Worm (Caenorhabditis elegans) whole organism, late embryonic: ENCODE data around the gene fbxa-115.

Experiments
- C08G9.2 ChIP-seq: sonication (generic microtip); optimal IDR thresholded peaks from 2 replicates; lab custom pipeline; 2016; ENCODE audit warnings: mild to moderate bottlenecking, missing genetic modification characterization, moderate library complexity, missing compliant biosample characterization
- C38D4.7 ChIP-seq: fragments of 200-800 bp; sonication (Bioruptor generic); optimal IDR thresholded peaks from 2 replicates; lab custom pipeline; 2018; ENCODE audit warnings: mild to moderate bottlenecking, missing genetic modification characterization, moderate library complexity, missing compliant biosample characterization
- F13H6.1 ChIP-seq: sonication (generic microtip); optimal IDR thresholded peaks from 2 replicates; lab custom pipeline; 2016; ENCODE audit warnings: missing genetic modification characterization, missing compliant biosample characterization
- T23F11.4 ChIP-seq: fragments of 200-800 bp; sonication (Bioruptor generic); optimal IDR thresholded peaks from 2 replicates; lab custom pipeline; 2018; ENCODE audit warnings: mild to moderate bottlenecking, missing genetic modification characterization, missing compliant biosample characterization
- ama-1 ChIP-seq: fragments of 150-350 bp; optimal IDR thresholded peaks from 2 replicates; lab custom pipeline; 2014
- ceh-19 ChIP-seq: fragments of 200-800 bp; sonication (Bioruptor generic); optimal IDR thresholded peaks from 2 replicates; lab custom pipeline; 2018; ENCODE audit warnings: mild to moderate bottlenecking, missing genetic modification characterization, missing compliant biosample characterization
- ceh-2 ChIP-seq: sonication (generic microtip); optimal IDR thresholded peaks from 2 replicates; lab custom pipeline; 2016; ENCODE audit warnings: missing genotype, missing genetic modification characterization, missing compliant biosample characterization
- ceh-22 ChIP-seq: sonication (generic microtip); optimal IDR thresholded peaks from 2 replicates; lab custom pipeline; 2017; ENCODE audit warnings: missing biosample characterization, missing genetic modification characterization
- ceh-30 ChIP-seq: fragments of 150-350 bp; optimal IDR thresholded peaks from 2 replicates; lab custom pipeline; 2014; ENCODE audit warnings: missing biosample characterization, missing genetic modification characterization
- ceh-31 ChIP-seq: sonication (generic microtip); optimal IDR thresholded peaks from 2 replicates; lab custom pipeline; 2016; ENCODE audit warnings: missing genetic modification characterization, missing compliant biosample characterization
- ceh-34 ChIP-seq: sonication (generic microtip); optimal IDR thresholded peaks from 2 replicates; lab custom pipeline; 2016; ENCODE audit warnings: mild to moderate bottlenecking, missing genetic modification characterization, missing compliant biosample characterization
- ceh-48 ChIP-seq: sonication (generic microtip); optimal IDR thresholded peaks from 2 replicates; lab custom pipeline; 2016; ENCODE audit warnings: missing genetic modification characterization, inconsistent platforms, missing compliant biosample characterization
- che-1 ChIP-seq: sonication (generic microtip); optimal IDR thresholded peaks from 2 replicates; lab custom pipeline; 2016; ENCODE audit warnings: mild to moderate bottlenecking, missing genetic modification characterization, missing compliant biosample characterization
- elt-2 ChIP-seq: sonication (generic microtip); optimal IDR thresholded peaks from 2 replicates; lab custom pipeline; 2016; ENCODE audit warnings: missing genetic modification reagents, missing genetic modification characterization, missing compliant biosample characterization
- ets-4 ChIP-seq: sonication (generic microtip); optimal IDR thresholded peaks from 2 replicates; lab custom pipeline; 2016; ENCODE audit warnings: missing genetic modification characterization, missing compliant biosample characterization
- eyg-1 ChIP-seq: sonication (generic microtip); optimal IDR thresholded peaks from 2 replicates; lab custom pipeline; 2016; ENCODE audit warnings: missing genotype, missing genetic modification characterization, missing compliant biosample characterization
- fax-1 ChIP-seq: sonication (generic microtip); optimal IDR thresholded peaks from 2 replicates; lab custom pipeline; 2016; ENCODE audit warnings: missing genotype, missing genetic modification characterization, missing compliant biosample characterization
- fkh-10 ChIP-seq: fragments of 150-350 bp; optimal IDR thresholded peaks from 2 replicates; lab custom pipeline; 2014; ENCODE audit warnings: missing biosample characterization, missing genetic modification reagents, missing genetic modification characterization
- fkh-6 ChIP-seq: sonication (generic microtip); optimal IDR thresholded peaks from 2 replicates; lab custom pipeline; 2016; ENCODE audit warnings: missing genetic modification characterization, missing compliant biosample characterization
- gmeb-2 ChIP-seq: sonication (generic microtip); optimal IDR thresholded peaks from 2 replicates; lab custom pipeline; 2016; ENCODE audit warnings: missing genetic modification characterization, inconsistent platforms, missing compliant biosample characterization
- hlh-13 ChIP-seq: fragments of 200-800 bp; sonication (Bioruptor generic); optimal IDR thresholded peaks from 2 replicates; lab custom pipeline; 2018; ENCODE audit warnings: mild to moderate bottlenecking, missing genetic modification characterization, missing compliant biosample characterization
- hlh-15 ChIP-seq: sonication (generic microtip); optimal IDR thresholded peaks from 2 replicates; lab custom pipeline; 2016; ENCODE audit warnings: missing genetic modification characterization, missing compliant biosample characterization
- lim-6 ChIP-seq: sonication (generic microtip); optimal IDR thresholded peaks from 2 replicates; lab custom pipeline; 2016; ENCODE audit warnings: missing genetic modification characterization, missing compliant biosample characterization
- odd-2 ChIP-seq: sonication (generic microtip); optimal IDR thresholded peaks from 2 replicates; lab custom pipeline; 2017; ENCODE audit warnings: antibody characterized with exemption, mild to moderate bottlenecking, missing genetic modification characterization, missing compliant biosample characterization
- pat-9 ChIP-seq: fragments of 200-800 bp; sonication (Bioruptor generic); optimal IDR thresholded peaks from 2 replicates; lab custom pipeline; 2018; ENCODE audit warnings: mild to moderate bottlenecking, missing genetic modification characterization, moderate library complexity, missing compliant biosample characterization
- pax-1 ChIP-seq: fragments of 150-350 bp; optimal IDR thresholded peaks from 2 replicates; lab custom pipeline; 2014; ENCODE audit warnings: missing biosample characterization, missing genetic modification characterization
- pha-2 ChIP-seq: sonication (generic microtip); optimal IDR thresholded peaks from 2 replicates; lab custom pipeline; 2017; ENCODE audit warnings: mild to moderate bottlenecking, missing genetic modification characterization, missing compliant biosample characterization
- pha-4 ChIP-seq: fragments of 150-350 bp; optimal IDR thresholded peaks from 2 replicates; lab custom pipeline; 2018; ENCODE audit warnings: missing biosample characterization, missing genetic modification reagents, missing genetic modification characterization
- pqm-1 ChIP-seq: sonication (generic microtip); optimal IDR thresholded peaks from 2 replicates; lab custom pipeline; 2016; ENCODE audit warnings: missing genetic modification characterization, missing compliant biosample characterization
- tbx-2 ChIP-seq: sonication (generic microtip); optimal IDR thresholded peaks from 2 replicates; lab custom pipeline; 2016; ENCODE audit warnings: missing genetic modification characterization, missing compliant biosample characterization
- tbx-7 ChIP-seq: sonication (generic microtip); optimal IDR thresholded peaks from 2 replicates; lab custom pipeline; 2016; ENCODE audit warnings: missing genotype, missing genetic modification characterization, missing compliant biosample characterization
- ttx-3 ChIP-seq: sonication (generic microtip); optimal IDR thresholded peaks from 2 replicates; lab custom pipeline; 2016; ENCODE audit warnings: missing genetic modification reagents, missing genetic modification characterization, missing compliant biosample characterization
- unc-3 ChIP-seq, 2 experiments: fragments of 200-800 bp in 1 of 2; sonication (Bioruptor generic) in 1 of 2; sonication (generic microtip) in 1 of 2; conservative IDR thresholded peaks in 1 of 2; optimal IDR thresholded peaks in 1 of 2; 2 replicates each; pipeline versions ENCODE4 v1.3.6 to Lab custom; 2016 to 2022; ENCODE audit warnings: missing compliant biosample characterization in 2 of 2, missing genetic modification characterization in 2 of 2, missing genetic modification reagents in 1 of 2
- unc-42 ChIP-seq: sonication (generic microtip); optimal IDR thresholded peaks from 2 replicates; lab custom pipeline; 2016; ENCODE audit warnings: missing genotype, missing genetic modification characterization, missing compliant biosample characterization

The fbxa-115 gene

DNA sequence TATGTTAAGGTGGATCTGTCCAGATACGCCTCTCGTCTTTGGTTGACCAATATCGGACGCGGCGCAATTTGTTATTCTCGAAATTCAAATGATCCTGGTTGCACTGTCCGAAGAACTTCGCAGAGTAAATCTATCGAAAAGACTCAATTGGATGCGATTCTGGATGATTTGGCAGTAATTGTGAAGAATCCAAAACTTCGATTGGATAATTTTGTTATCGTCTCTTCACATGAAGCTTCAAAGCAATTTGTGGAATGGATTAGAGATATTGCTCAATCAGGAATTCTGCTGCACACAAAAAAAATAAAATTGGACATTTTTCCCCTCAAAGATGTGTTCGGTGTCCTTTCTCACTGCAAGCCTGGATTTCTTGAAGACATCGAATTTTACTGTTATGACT lies 7.7 kb upstream of the fbxa-115 start:
- TF ChIP-seq ceh-2, result no peak
- no peak for TF ChIP-seq pha-4 (tag; lab: Kevin White, UChicago)
- no peak for TF ChIP-seq ama-1 (lab: Kevin White, UChicago)
- TF ChIP-seq ets-4 (tag; lab: Kevin White, UChicago), result no peak
- TF ChIP-seq pat-9 (tag; lab: Kevin White, UChicago), result no peak
- TF ChIP-seq pqm-1, result no peak
- TF ChIP-seq gmeb-2 (tag; lab: Kevin White, UChicago), result no peak
- TF ChIP-seq C38D4.7 (GFP tag; lab: Kevin White, UChicago), result no peak
- TF ChIP-seq ceh-48 (tag; lab: Kevin White, UChicago), result no peak
- TF ChIP-seq elt-2 (tag; lab: Kevin White, UChicago), result no peak
- no peak for TF ChIP-seq F13H6.1 (tag; lab: Kevin White, UChicago)
- no peak for TF ChIP-seq fkh-6 (tag; lab: Kevin White, UChicago)
- TF ChIP-seq tbx-2 (tag; lab: Kevin White, UChicago), result no peak
- TF ChIP-seq C08G9.2 (tag; lab: Kevin White, UChicago), result no peak
- no peak for TF ChIP-seq odd-2 (tag; lab: Kevin White, UChicago)
- no peak for TF ChIP-seq ttx-3 (tag; lab: Kevin White, UChicago)
- TF ChIP-seq che-1, result no peak
- no peak for TF ChIP-seq pax-1 (tag; lab: Kevin White, UChicago)
- no peak for TF ChIP-seq eyg-1

DNA sequence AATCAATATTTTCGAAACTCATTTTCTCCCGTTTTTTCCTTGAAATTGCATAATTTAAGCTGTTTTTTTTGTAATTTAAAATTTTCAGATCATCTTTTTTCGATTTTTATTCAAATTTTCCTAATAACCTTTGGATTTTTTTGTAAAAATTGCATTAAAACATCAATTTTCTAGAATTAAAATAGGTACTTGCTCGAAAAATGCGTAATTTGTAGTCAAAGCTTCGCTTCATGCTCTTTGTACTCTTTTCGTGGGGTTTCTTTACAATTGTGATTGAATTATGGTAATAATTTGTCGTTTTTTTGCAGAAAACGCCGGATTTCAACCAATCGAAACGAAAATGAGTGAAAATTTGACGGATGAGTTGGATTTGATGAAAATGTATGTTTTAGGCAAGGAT lies 7.0 kb upstream of the fbxa-115 start, which contains the start of gene fog-2:
Gene fog-2 (plus strand): TSS at position 301 of the 400 bp plus-strand sequence.
- TF ChIP-seq tbx-2 (tag; lab: Kevin White, UChicago), result no peak
- no peak for TF ChIP-seq fkh-10 (GFP tag; lab: Kevin White, UChicago)
- no peak for TF ChIP-seq unc-42
- TF ChIP-seq gmeb-2 (tag; lab: Kevin White, UChicago), result no peak
- no peak for TF ChIP-seq lim-6
- no peak for TF ChIP-seq hlh-15 (tag; lab: Kevin White, UChicago)
- TF ChIP-seq ceh-34 (tag; lab: Kevin White, UChicago), result no peak
- no peak for TF ChIP-seq ceh-22 (tag; lab: Kevin White, UChicago)
- no peak for TF ChIP-seq pqm-1
- no peak for TF ChIP-seq fax-1
- TF ChIP-seq T23F11.4 (GFP tag; lab: Kevin White, UChicago), result no peak
- TF ChIP-seq unc-3 (GFP tag; conservative IDR thresholded peaks at IDR 0.05; lab: Robert Waterston, UW), result no peak
- no peak for TF ChIP-seq unc-3 (tag; optimal IDR thresholded peaks at IDR 0.05; lab: Kevin White, UChicago)
- TF ChIP-seq tbx-7 (tag; lab: Kevin White, UChicago), result no peak
- TF ChIP-seq odd-2 (tag; lab: Kevin White, UChicago), result no peak
- TF ChIP-seq pha-2 (tag; lab: Kevin White, UChicago), result no peak
- no peak for TF ChIP-seq ama-1 (lab: Kevin White, UChicago)
- no peak for TF ChIP-seq fkh-6 (tag; lab: Kevin White, UChicago)
- TF ChIP-seq ceh-2, result no peak
- TF ChIP-seq ceh-19 (GFP tag; lab: Kevin White, UChicago), result no peak
- no peak for TF ChIP-seq hlh-13 (GFP tag; lab: Kevin White, UChicago)
- TF ChIP-seq, all 69 proteins: peak for 0

- TF ChIP-seq ceh-30, result no peak
These were observed 4.7 kb upstream of the fbxa-115 start, which contains the start of gene ftr-1 for ce11 chrV:20196671-20197070. TSS of gene ftr-1 (plus strand) at chrV:20196971.

DNA sequence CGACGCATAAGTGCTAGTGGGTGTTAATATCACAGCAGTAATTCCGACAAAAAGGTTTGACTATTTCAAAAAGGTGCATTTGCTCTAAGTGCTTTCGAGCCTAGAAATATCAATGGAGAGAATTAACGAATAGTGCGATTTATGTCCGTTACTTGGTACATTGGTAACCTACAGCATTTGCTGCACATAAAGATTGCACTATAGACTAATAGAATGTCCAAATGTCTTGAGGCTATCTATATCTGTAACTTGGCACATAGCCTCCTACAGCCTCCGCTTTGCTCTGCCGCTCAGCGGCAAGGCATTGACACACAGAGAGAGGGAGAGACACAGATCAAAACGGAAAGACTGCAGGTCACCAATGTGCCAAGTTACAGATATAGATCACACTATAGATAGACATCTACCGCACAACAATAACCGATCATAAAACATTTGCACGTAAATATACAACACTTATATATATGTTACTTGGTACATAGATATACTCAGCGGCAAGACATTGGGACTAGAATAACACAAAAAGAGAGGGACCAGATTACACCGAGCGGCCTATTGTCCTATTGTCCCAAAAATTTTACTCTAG lies 3.6 kb upstream of the fbxa-115 start, which contains the start of the genes srh-217 and Y113G7B.28:
Gene srh-217 (minus strand): TSS at position 101 of the 586 bp plus-strand sequence.
Gene Y113G7B.28 (plus strand): TSS at position 536 of the 586 bp plus-strand sequence.
- TF ChIP-seq ceh-31 (tag; lab: Kevin White, UChicago), result no peak
